Fruit fly (Drosophila melanogaster) whole organism, embryonic: ENCODE measurements around the gene CG17364.

Experiments used
- Bdp1 ChIP-seq: fragments of 200-800 bp; sonication (Bioruptor generic); optimal IDR thresholded peaks from 3 replicates; lab custom pipeline; 2016; ENCODE audit warnings: missing biosample characterization, missing genetic modification characterization
- CG10274 ChIP-seq: fragments of 200-800 bp; sonication (Bioruptor generic); optimal IDR thresholded peaks from 3 replicates; lab custom pipeline; 2017; ENCODE audit warnings: missing biosample characterization, mild to moderate bottlenecking, missing genetic modification characterization
- CG11085 ChIP-seq: fragments of 200-800 bp; sonication (Bioruptor generic); IDR thresholded peaks from 2 replicates; pipeline ENCODE4 v1.3.6; 2022; ENCODE audit warnings: missing biosample characterization, missing genetic modification characterization
- CG11247 ChIP-seq: fragments of 200-800 bp; sonication (Bioruptor generic); IDR thresholded peaks from 2 replicates; pipeline ENCODE4 v1.3.6; 2022; ENCODE audit warnings: missing biosample characterization, missing genetic modification characterization
- CG11456 ChIP-seq: fragments of 200-800 bp; sonication (Bioruptor generic); IDR thresholded peaks from 3 replicates; pipeline ENCODE4 v1.3.6; 2022; ENCODE audit warnings: missing biosample characterization, missing genetic modification characterization
- CG11560 ChIP-seq: fragments of 200-800 bp; sonication (Bioruptor generic); IDR thresholded peaks from 3 replicates; pipeline ENCODE4 v1.3.6; 2022; ENCODE audit warnings: missing biosample characterization, missing genetic modification characterization
- CG12104 ChIP-seq: fragments of 200-800 bp; sonication (Bioruptor generic); optimal IDR thresholded peaks from 3 replicates; lab custom pipeline; 2016; ENCODE audit warnings: missing biosample characterization, missing genetic modification characterization
- CG12236 ChIP-seq: fragments of 200-800 bp; sonication (Bioruptor generic); optimal IDR thresholded peaks from 2 replicates; lab custom pipeline; 2016; ENCODE audit warnings: missing biosample characterization, missing genetic modification characterization
- CG1233 ChIP-seq: fragments of 200-800 bp; sonication (Bioruptor generic); optimal IDR thresholded peaks from 4 replicates; lab custom pipeline; 2018; ENCODE audit warnings: missing biosample characterization, mild to moderate bottlenecking, missing genetic modification characterization
- CG1529 ChIP-seq: fragments of 200-800 bp; sonication (Bioruptor generic); optimal IDR thresholded peaks from 3 replicates; lab custom pipeline; 2018; ENCODE audit warnings: missing biosample characterization, missing genetic modification characterization
- CG1603 ChIP-seq: fragments of 200-800 bp; sonication (Bioruptor generic); optimal IDR thresholded peaks from 2 replicates; lab custom pipeline; 2019; ENCODE audit warnings: missing biosample characterization, mild to moderate bottlenecking, missing genetic modification characterization, moderate library complexity
- CG2199 ChIP-seq: fragments of 200-800 bp; sonication (Bioruptor generic); IDR thresholded peaks from 3 replicates; pipeline ENCODE4 v1.3.6; 2022; ENCODE audit warnings: missing biosample characterization, missing genetic modification characterization
- CG3163 ChIP-seq: fragments of 200-800 bp; sonication (Bioruptor generic); optimal IDR thresholded peaks from 3 replicates; lab custom pipeline; 2016; ENCODE audit warnings: missing biosample characterization, missing genetic modification characterization
- CG4707 ChIP-seq: fragments of 200-800 bp; sonication (Bioruptor generic); optimal IDR thresholded peaks from 2 replicates; lab custom pipeline; 2018; ENCODE audit warnings: missing biosample characterization, mild to moderate bottlenecking, missing genetic modification characterization, moderate library complexity
- CG4730 ChIP-seq: fragments of 200-800 bp; sonication (Bioruptor generic); IDR thresholded peaks from 2 replicates; pipeline ENCODE4 v1.3.6; 2022; ENCODE audit warnings: missing biosample characterization, missing genetic modification characterization
- CG6813 ChIP-seq: fragments of 200-800 bp; sonication (Bioruptor generic); optimal IDR thresholded peaks from 2 replicates; lab custom pipeline; 2017; ENCODE audit warnings: missing biosample characterization, missing genetic modification characterization, mild to moderate bottlenecking, moderate library complexity, missing genetic modification reagents
- CoRest ChIP-seq: fragments of 200-800 bp; sonication (Bioruptor generic); optimal IDR thresholded peaks from 3 replicates; lab custom pipeline; 2018; ENCODE audit warnings: missing biosample characterization, mild to moderate bottlenecking, missing genetic modification characterization, moderate library complexity
- Dip3 ChIP-seq: fragments of 200-800 bp; sonication (Bioruptor generic); optimal IDR thresholded peaks from 3 replicates; lab custom pipeline; 2016; ENCODE audit warnings: missing biosample characterization, missing genetic modification characterization
- Doc3 ChIP-seq: fragments of 200-800 bp; sonication (Bioruptor generic); IDR thresholded peaks from 3 replicates; pipeline ENCODE4 v1.3.6; 2022; ENCODE audit warnings: missing biosample characterization, missing genetic modification characterization; ENCODE audit not compliant: partially characterized antibody
- Dref ChIP-seq: fragments of 200-800 bp; sonication (Bioruptor generic); IDR thresholded peaks from 2 replicates; pipeline ENCODE4 v1.3.6; 2022; ENCODE audit warnings: missing biosample characterization, missing genetic modification characterization
- E2f1 ChIP-seq: fragments of 200-800 bp; sonication (Bioruptor generic); IDR thresholded peaks from 2 replicates; pipeline ENCODE4 v1.3.6; 2022; ENCODE audit warnings: missing biosample characterization, missing genetic modification characterization
- Ets97D ChIP-seq: fragments of 200-800 bp; sonication (Bioruptor generic); optimal IDR thresholded peaks from 3 replicates; lab custom pipeline; 2016; ENCODE audit warnings: missing biosample characterization, missing genetic modification characterization
- Gsc ChIP-seq: fragments of 200-800 bp; sonication (Bioruptor generic); IDR thresholded peaks from 2 replicates; pipeline ENCODE4 v1.3.6; 2022; ENCODE audit warnings: missing biosample characterization, missing genetic modification characterization
- Hr3 ChIP-seq: fragments of 200-800 bp; sonication (Bioruptor generic); optimal IDR thresholded peaks from 3 replicates; lab custom pipeline; 2016; ENCODE audit warnings: missing biosample characterization, missing genetic modification characterization
- Hsf ChIP-seq: fragments of 200-800 bp; sonication (Bioruptor generic); optimal IDR thresholded peaks from 3 replicates; lab custom pipeline; 2016; ENCODE audit warnings: missing biosample characterization, missing genetic modification characterization
- Lpt ChIP-seq: fragments of >200 bp; optimal IDR thresholded peaks from 2 replicates; lab custom pipeline; 2018; ENCODE audit warnings: missing biosample characterization, missing genetic modification characterization
- Nf-YB ChIP-seq: fragments of 200-800 bp; sonication (Bioruptor generic); optimal IDR thresholded peaks from 3 replicates; lab custom pipeline; 2019; ENCODE audit warnings: missing biosample characterization, mild to moderate bottlenecking, missing genetic modification characterization, moderate library complexity
- Optix ChIP-seq: fragments of 200-800 bp; sonication (Bioruptor generic); IDR thresholded peaks from 3 replicates; pipeline ENCODE4 v1.3.6; 2022; ENCODE audit warnings: missing biosample characterization, missing genetic modification characterization
- PHDP ChIP-seq: fragments of 200-800 bp; sonication (Bioruptor generic); optimal IDR thresholded peaks from 3 replicates; lab custom pipeline; 2018; ENCODE audit warnings: missing biosample characterization, mild to moderate bottlenecking, missing genetic modification characterization, moderate library complexity
- Six4 ChIP-seq: fragments of 200-800 bp; sonication (Bioruptor generic); optimal IDR thresholded peaks from 2 replicates; lab custom pipeline; 2016; ENCODE audit warnings: missing biosample characterization, missing genetic modification characterization
- Sry-δ ChIP-seq: fragments of 200-800 bp; sonication (Bioruptor generic); optimal IDR thresholded peaks from 2 replicates; lab custom pipeline; 2016; ENCODE audit warnings: missing biosample characterization, missing genetic modification characterization
- Tbp ChIP-seq: fragments of >200 bp; optimal IDR thresholded peaks from 2 replicates; lab custom pipeline; 2018; ENCODE audit warnings: missing biosample characterization, missing genetic modification characterization
- Xrp1 ChIP-seq: fragments of 200-800 bp; sonication (Bioruptor generic); IDR thresholded peaks from 2 replicates; pipeline ENCODE4 v1.3.6; 2022; ENCODE audit warnings: missing biosample characterization, missing genetic modification characterization
- amos ChIP-seq: fragments of 200-800 bp; sonication (Bioruptor generic); IDR thresholded peaks from 2 replicates; pipeline ENCODE4 v1.3.6; 2022; ENCODE audit warnings: missing biosample characterization, missing genetic modification characterization; ENCODE audit not compliant: partially characterized antibody
- aop ChIP-seq: fragments of 200-800 bp; sonication (Bioruptor generic); IDR thresholded peaks from 2 replicates; pipeline ENCODE4 v1.3.6; 2022; ENCODE audit warnings: missing biosample characterization, missing genetic modification characterization
- br ChIP-seq: fragments of >200 bp; optimal IDR thresholded peaks from 2 replicates; lab custom pipeline; 2017
- dati ChIP-seq: fragments of 200-800 bp; sonication (Bioruptor generic); IDR thresholded peaks from 2 replicates; pipeline ENCODE4 v1.3.6; 2022; ENCODE audit warnings: missing biosample characterization, missing genetic modification characterization
- dm ChIP-seq: fragments of 200-800 bp; sonication (Bioruptor generic); optimal IDR thresholded peaks from 3 replicates; lab custom pipeline; 2016; ENCODE audit warnings: missing biosample characterization, missing genetic modification characterization
- grn ChIP-seq: fragments of 200-800 bp; sonication (Bioruptor generic); optimal IDR thresholded peaks from 3 replicates; lab custom pipeline; 2017; ENCODE audit warnings: missing biosample characterization, missing genetic modification characterization
- h ChIP-seq: fragments of >200 bp; optimal IDR thresholded peaks from 2 replicates; lab custom pipeline; 2017
- lola ChIP-seq, 3 experiments: fragments of >200 bp in 2 of 3; fragments of 200-800 bp in 1 of 3; sonication (Bioruptor generic) in 1 of 3; optimal IDR thresholded peaks; 2 replicates each; lab custom pipeline; 2017 to 2019; ENCODE audit warnings: missing biosample characterization in 3 of 3, missing genetic modification characterization in 3 of 3, mild to moderate bottlenecking in 1 of 3, moderate library complexity in 1 of 3
- maf-S ChIP-seq: fragments of 200-800 bp; sonication (Bioruptor generic); optimal IDR thresholded peaks from 2 replicates; lab custom pipeline; 2016; ENCODE audit warnings: missing biosample characterization, missing genetic modification characterization
- pb ChIP-seq: fragments of 200-800 bp; sonication (Bioruptor generic); optimal IDR thresholded peaks from 3 replicates; lab custom pipeline; 2016; ENCODE audit warnings: missing biosample characterization, missing genetic modification characterization
- phol ChIP-seq: fragments of 200-800 bp; sonication (Bioruptor generic); optimal IDR thresholded peaks from 3 replicates; lab custom pipeline; 2018; ENCODE audit warnings: missing biosample characterization, mild to moderate bottlenecking, missing genetic modification characterization, moderate library complexity
- psq ChIP-seq: fragments of 200-800 bp; sonication (Bioruptor generic); optimal IDR thresholded peaks from 2 replicates; lab custom pipeline; 2017; ENCODE audit warnings: missing biosample characterization, missing genetic modification characterization
- ranshi ChIP-seq: fragments of 200-800 bp; sonication (Bioruptor generic); IDR thresholded peaks from 2 replicates; pipeline ENCODE4 v1.3.6; 2022; ENCODE audit warnings: missing biosample characterization, missing genetic modification characterization
- sima ChIP-seq: fragments of 200-800 bp; sonication (Bioruptor generic); optimal IDR thresholded peaks from 2 replicates; lab custom pipeline; 2016; ENCODE audit warnings: missing biosample characterization, missing genetic modification characterization
- sr ChIP-seq: fragments of 200-800 bp; sonication (Bioruptor generic); IDR thresholded peaks from 3 replicates; pipeline ENCODE4 v1.3.6; 2022; ENCODE audit warnings: missing biosample characterization, missing genetic modification characterization
- tgo ChIP-seq: fragments of 200-800 bp; sonication (Bioruptor generic); IDR thresholded peaks from 3 replicates; pipeline ENCODE4 v1.3.6; 2022; ENCODE audit warnings: missing biosample characterization, missing genetic modification characterization
- tin ChIP-seq: fragments of 200-800 bp; sonication (Bioruptor generic); optimal IDR thresholded peaks from 3 replicates; lab custom pipeline; 2016; ENCODE audit warnings: missing biosample characterization, missing genetic modification characterization
- tna ChIP-seq: fragments of 200-800 bp; sonication (Bioruptor generic); IDR thresholded peaks from 2 replicates; pipeline ENCODE4 v1.3.6; 2022; ENCODE audit warnings: missing biosample characterization, missing genetic modification characterization; ENCODE audit not compliant: partially characterized antibody
- ttk ChIP-seq: fragments of 200-800 bp; sonication (Bioruptor generic); IDR thresholded peaks from 2 replicates; pipeline ENCODE4 v2.1.2; 2022; ENCODE audit warnings: missing biosample characterization, missing genetic modification characterization
- vnd ChIP-seq: fragments of 200-800 bp; sonication (Bioruptor generic); IDR thresholded peaks from 3 replicates; pipeline ENCODE4 v1.3.6; 2022; ENCODE audit warnings: missing biosample characterization, missing genetic modification characterization; ENCODE audit not compliant: partially characterized antibody
- vvl ChIP-seq: fragments of 200-800 bp; sonication (Bioruptor generic); IDR thresholded peaks from 2 replicates; pipeline ENCODE4 v1.3.6; 2022; ENCODE audit warnings: missing biosample characterization, missing genetic modification characterization

The CG17364 gene

DNA sequence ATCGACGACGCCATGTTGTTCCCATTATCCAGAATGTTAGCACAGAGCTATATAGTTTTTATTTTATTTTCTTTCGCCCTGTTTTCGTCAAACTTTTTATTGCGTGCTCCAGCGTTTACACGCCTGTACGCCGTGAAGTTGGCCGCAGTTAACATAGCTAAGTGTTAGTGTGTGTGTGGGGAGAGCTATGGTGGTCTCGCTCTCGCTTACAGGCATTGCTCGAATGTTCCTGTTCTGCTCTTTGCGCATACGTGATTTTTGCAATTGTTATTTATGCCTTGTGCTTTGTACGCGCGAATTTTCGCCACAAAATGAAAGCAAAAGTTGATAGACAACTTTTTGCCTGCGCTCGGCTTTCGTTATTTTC lies 10.8 kb upstream of the CG17364 start (continued):
- TF ChIP-seq pb (no peak), CG12236 (GFP tag; lab: Kevin White, UChicago) (no peak), ttk (GFP tag; lab: Robert Waterston, UW) (no peak), tna (GFP tag; lab: Robert Waterston, UW) (no peak), Doc3 (no peak), tgo (GFP tag; lab: Robert Waterston, UW) (no peak), CG11456 (GFP tag; lab: Robert Waterston, UW) (0 out of 3 replicates have a peak, but pooled peaks have one; percentile 34), Six4 (GFP tag; lab: Kevin White, UChicago) (no peak), Ets97D (peak; percentile 75), CG4707 (GFP tag; lab: Kevin White, UChicago) (no peak), Hr3 (GFP tag; lab: Kevin White, UChicago) (no peak), Lpt (GFP tag; lab: Kevin White, UChicago) (no peak), Dip3 (GFP tag; lab: Kevin White, UChicago) (no peak), br (lab: Kevin White, UChicago) (no peak), maf-S (GFP tag; lab: Kevin White, UChicago) (no peak), amos (peak; percentile 15; the same call in 1 of the 2 replicates), CG1529 (GFP tag; lab: Kevin White, UChicago) (no peak), Hsf (GFP tag; lab: Kevin White, UChicago) (no peak), tin (GFP tag; lab: Kevin White, UChicago) (no peak), Optix (GFP tag; lab: Robert Waterston, UW) (no peak), aop (GFP tag; lab: Robert Waterston, UW) (no peak), PHDP (tag; lab: Kevin White, UChicago) (peak; percentile 35), CoRest (tag; lab: Kevin White, UChicago) (no peak), vnd (no peak), CG11085 (no peak), Gsc (no peak), sima (GFP tag; lab: Kevin White, UChicago) (no peak), h (no peak), CG11247 (GFP tag; lab: Robert Waterston, UW) (peak; percentile 40; the same call in 1 of the 2 replicates), Xrp1 (GFP tag; lab: Robert Waterston, UW) (no peak), CG1603 (tag; lab: Kevin White, UChicago) (no peak), grn (GFP tag; lab: Kevin White, UChicago) (no peak), Tbp (GFP tag; lab: Kevin White, UChicago) (no peak), Nf-YB (GFP tag; lab: Kevin White, UChicago) (peak; percentile 12), psq (peak; percentile 99), Bdp1 (GFP tag; lab: Kevin White, UChicago) (peak; percentile 30), CG6813 (GFP tag; lab: Kevin White, UChicago) (no peak), dm (GFP tag; lab: Kevin White, UChicago) (peak; percentile 41), vvl (GFP tag; lab: Robert Waterston, UW) (peak; percentile 37; the same call in 1 of the 2 replicates), CG10274 (GFP tag; lab: Kevin White, UChicago) (no peak), lola (GFP tag; optimal IDR thresholded peaks at IDR 0.05; lab: Kevin White, UChicago) (no peak), Dref (GFP tag; lab: Robert Waterston, UW) (no peak), CG3163 (no peak), dati (no peak), phol (tag; lab: Kevin White, UChicago) (peak; percentile 43), ranshi (GFP tag; lab: Robert Waterston, UW) (no peak; the same call in 1 of the 2 replicates), CG11560 (no peak), sr (GFP tag; lab: Robert Waterston, UW) (no peak), CG1233 (peak; percentile 41), Sry-δ (GFP tag; lab: Kevin White, UChicago) (peak; percentile 17), CG2199 (GFP tag; lab: Robert Waterston, UW) (peak; percentile 64; the same call in 2 of the 3 replicates), E2f1 (GFP tag; lab: Robert Waterston, UW) (no peak), CG12104 (no peak), CG4730 (GFP tag; lab: Robert Waterston, UW) (no peak)
